Fruit fly (Drosophila melanogaster) whole organism, wandering third instar larva: ENCODE measurements around the gene Ced-12.

Experiments used
- CG32264 ChIP-seq: fragments of 200-800 bp; sonication (Bioruptor generic); optimal IDR thresholded peaks from 2 replicates; lab custom pipeline; 2016; ENCODE audit warnings: missing biosample characterization, missing genetic modification characterization
- CG9705 ChIP-seq: fragments of 200-800 bp; sonication (Bioruptor generic); optimal IDR thresholded peaks from 2 replicates; lab custom pipeline; 2018; ENCODE audit warnings: missing biosample characterization, mild to moderate bottlenecking, missing genetic modification characterization
- Dfd ChIP-seq: fragments of >200 bp; optimal IDR thresholded peaks from 2 replicates; lab custom pipeline; 2017; ENCODE audit warnings: missing biosample characterization, missing genetic modification characterization
- Hr78 ChIP-seq: fragments of >200 bp; optimal IDR thresholded peaks from 2 replicates; lab custom pipeline; 2017; ENCODE audit warnings: missing biosample characterization, missing genetic modification characterization
- Mio ChIP-seq: sonication (Bioruptor generic); optimal IDR thresholded peaks from 2 replicates; lab custom pipeline; 2016; ENCODE audit warnings: missing biosample characterization, missing genetic modification characterization
- Myc ChIP-seq: fragments of >200 bp; optimal IDR thresholded peaks from 2 replicates; lab custom pipeline; 2017
- N ChIP-seq: fragments of >200 bp; optimal IDR thresholded peaks from 2 replicates; lab custom pipeline; 2018; ENCODE audit warnings: missing biosample characterization, missing external identifiers, missing genetic modification characterization
- h ChIP-seq: fragments of 200-800 bp; sonication (Bioruptor generic); optimal IDR thresholded peaks from 3 replicates; lab custom pipeline; 2016; ENCODE audit warnings: missing biosample characterization, mild to moderate bottlenecking, missing genetic modification characterization
- pan ChIP-seq: fragments of >200 bp; optimal IDR thresholded peaks from 2 replicates; lab custom pipeline; 2017
- psq ChIP-seq: fragments of 200-800 bp; sonication (Bioruptor generic); optimal IDR thresholded peaks from 3 replicates; lab custom pipeline; 2017; ENCODE audit warnings: missing biosample characterization, mild to moderate bottlenecking, missing genetic modification characterization, moderate library complexity
- sage ChIP-seq: fragments of 200-800 bp; sonication (Bioruptor generic); optimal IDR thresholded peaks from 2 replicates; lab custom pipeline; 2016; ENCODE audit warnings: missing biosample characterization, mild to moderate bottlenecking, missing genetic modification characterization
- usp ChIP-seq: fragments of >200 bp; optimal IDR thresholded peaks from 2 replicates; lab custom pipeline; 2017; ENCODE audit warnings: missing biosample characterization, missing genetic modification characterization

DNA sequence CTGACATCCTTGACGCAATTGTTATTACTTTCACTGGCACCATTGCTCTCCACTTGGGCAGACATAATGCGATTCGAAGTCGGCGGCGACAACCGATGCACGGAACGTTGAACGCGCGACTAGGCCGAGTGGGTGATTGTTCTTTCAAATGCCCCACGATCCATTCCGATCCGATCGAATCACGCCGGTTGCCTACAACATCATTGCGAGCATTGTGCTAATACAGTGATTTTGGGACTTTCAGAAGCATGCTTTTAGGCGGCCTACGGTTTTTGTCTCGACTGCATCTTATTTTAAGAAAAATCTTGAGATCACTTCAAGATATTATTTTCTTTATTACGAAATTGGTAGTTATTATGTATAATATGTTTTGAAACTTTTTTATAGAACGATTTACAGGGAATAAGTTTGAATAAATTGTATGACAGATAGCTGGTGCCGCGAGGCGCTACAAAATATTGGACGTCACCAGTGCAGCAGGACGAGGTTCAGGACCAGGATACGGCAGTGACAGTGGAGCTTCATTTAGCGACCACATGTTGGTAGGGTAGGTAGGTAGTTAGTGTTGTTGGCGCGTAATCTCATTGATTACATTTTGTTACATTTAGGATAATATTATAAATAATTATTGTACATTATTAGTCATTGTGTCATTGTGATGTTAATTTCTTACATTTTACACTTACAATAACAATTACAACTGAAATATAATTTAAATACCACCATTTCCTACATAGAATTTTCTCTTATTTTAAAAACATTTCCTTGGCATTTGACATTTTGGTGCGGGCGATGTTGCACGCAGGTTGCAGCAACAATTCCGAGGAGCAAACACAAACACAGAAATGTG lies 35.9 kb downstream of the Ced-12 start, which contains the start of gene rho-6:
- TF ChIP-seq psq (GFP tag; lab: Kevin White, UChicago): no peak
- TF ChIP-seq sage (GFP tag; lab: Kevin White, UChicago): no peak
- TF ChIP-seq usp: no peak
- TF ChIP-seq Myc (lab: Kevin White, UChicago): peak; percentile 58
- TF ChIP-seq Dfd (GFP tag; lab: Kevin White, UChicago): no peak
- no peak for TF ChIP-seq pan (lab: Kevin White, UChicago)
- no peak for TF ChIP-seq CG32264 (GFP tag; lab: Kevin White, UChicago)
- TF ChIP-seq h: no peak
- TF ChIP-seq N (GFP tag; lab: Kevin White, UChicago): no peak
- TF ChIP-seq Hr78 (GFP tag; lab: Kevin White, UChicago): no peak
- no peak for TF ChIP-seq CG9705
- no peak for TF ChIP-seq Mio (GFP tag; lab: Kevin White, UChicago)
